Worm (Caenorhabditis elegans): Measurements from ENCODE around the gene C04C11.1.

DNA sequence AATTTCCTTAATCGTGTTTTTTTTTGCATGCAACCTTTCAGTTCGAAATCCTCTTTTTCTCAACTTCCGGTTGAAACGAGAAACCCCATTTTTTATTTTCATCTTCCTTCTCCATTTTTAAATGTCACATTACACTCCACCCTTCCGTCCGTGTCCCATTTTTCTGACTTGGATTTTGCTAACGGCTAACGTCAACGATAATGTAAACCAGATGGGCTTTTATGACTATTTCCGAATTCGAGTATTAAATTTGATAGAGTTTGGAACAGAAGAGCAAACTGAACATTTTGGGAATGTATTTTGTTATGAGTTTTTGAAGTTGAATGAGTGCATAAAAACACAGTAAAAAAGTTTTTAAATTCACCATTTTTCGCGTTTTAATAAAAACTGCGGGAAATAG, 35.3 kb downstream of the C04C11.1 start:
- no peak for TF ChIP-seq flt-1 (GFP tag; IDR thresholded peaks at IDR 0.05)
- no peak for TF ChIP-seq T22C8.4 (GFP tag; IDR thresholded peaks at IDR 0.05)
- TF ChIP-seq ref-1 (GFP tag; conservative IDR thresholded peaks at IDR 0.05), result no peak
- no peak for TF ChIP-seq tab-1 (GFP tag; IDR thresholded peaks at IDR 0.05)
- no peak for TF ChIP-seq ztf-29 (GFP tag; IDR thresholded peaks at IDR 0.05)
- TF ChIP-seq cog-1 (tag; optimal IDR thresholded peaks at IDR 0.05), result no peak
- no peak for TF ChIP-seq med-1 (GFP tag; optimal IDR thresholded peaks at IDR 0.05; ENCODE audit: insufficient read depth)

All from whole organism, midembryonic.